Fruit fly (Drosophila melanogaster): ENCODE measurements around the gene Usp30.
A peak's percentile ranks its signal among the peaks of the same experiment; 100 is the strongest.

Gene Usp30

DNA sequence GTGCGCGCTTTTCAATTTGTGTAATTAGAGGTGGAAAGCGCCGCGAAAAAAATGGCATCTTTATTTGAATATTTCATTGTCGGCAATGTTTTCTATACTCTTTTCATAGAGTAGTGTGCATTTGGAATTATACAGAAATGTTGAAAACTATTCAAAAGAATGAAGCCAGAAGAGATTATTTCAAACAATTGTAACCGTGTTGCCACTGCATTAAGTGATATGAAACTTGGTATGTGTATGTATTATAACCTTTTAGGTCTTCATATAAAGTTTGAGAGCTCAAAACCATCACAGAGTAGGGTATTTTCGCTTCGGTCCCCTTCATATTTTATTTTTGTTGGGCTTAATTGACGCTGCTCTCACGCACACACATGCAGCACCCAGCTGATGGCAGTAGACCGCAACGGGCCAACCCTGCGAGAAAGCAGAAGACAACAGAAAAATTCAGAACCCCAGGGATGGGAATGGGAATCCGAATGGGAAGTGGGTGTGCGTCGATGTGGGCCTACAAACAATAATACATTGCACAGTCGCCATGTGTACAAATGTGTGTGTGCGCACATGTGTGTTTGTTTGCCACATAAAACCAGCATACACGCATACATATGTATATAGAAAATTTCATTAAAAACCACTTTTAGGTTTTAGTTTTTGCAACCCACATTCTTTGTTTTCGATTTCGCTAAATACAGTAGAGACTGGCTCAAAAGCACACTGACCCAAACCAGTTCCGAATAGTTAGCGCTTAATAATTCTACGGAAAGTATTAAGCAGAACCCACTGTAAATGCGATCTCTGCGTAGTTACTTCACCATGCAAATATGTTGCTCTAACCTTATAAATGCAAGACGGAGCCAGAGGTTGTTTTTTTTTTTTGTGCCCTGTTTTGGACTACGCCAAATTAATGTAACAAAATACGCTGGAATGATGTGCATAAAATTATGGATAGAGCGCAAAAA, 15.2 kb upstream of the Usp30 start:
- TF ChIP-seq HLH106 (tag; optimal IDR thresholded peaks at IDR 0.05) (peak; percentile 14), foxo (GFP tag; optimal IDR thresholded peaks at IDR 0.05) (peak in 1 of 2 experiments; percentile 20), woc (GFP tag; optimal IDR thresholded peaks at IDR 0.05) (peak; percentile 19), Abd-B (GFP tag; optimal IDR thresholded peaks at IDR 0.05) (no peak), fru (GFP tag; optimal IDR thresholded peaks at IDR 0.05) (peak; percentile 5), Hnf4 (GFP tag; optimal IDR thresholded peaks at IDR 0.05) (peak; percentile 7)

DNA sequence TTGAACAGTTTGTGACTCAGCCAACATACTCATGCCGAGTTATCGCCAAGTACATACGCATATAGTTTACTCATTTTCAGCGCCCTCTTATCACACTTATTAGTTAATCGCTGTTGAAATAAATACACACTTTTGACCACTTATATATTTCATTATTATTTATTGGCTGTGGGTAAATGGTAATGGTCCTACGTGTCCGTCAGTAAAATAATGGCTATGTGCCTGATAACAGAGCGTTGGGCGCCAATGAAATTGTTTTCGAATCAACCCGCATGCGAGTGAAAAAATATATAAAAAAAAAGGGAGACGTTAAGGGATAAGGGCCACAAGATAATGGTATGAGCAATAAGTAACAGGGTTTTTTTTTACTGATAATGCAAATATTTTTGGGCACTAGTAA, 13.6 kb upstream of the Usp30 start:
- no peak for TF ChIP-seq Rel (GFP tag; optimal IDR thresholded peaks at IDR 0.05)
- no peak for TF ChIP-seq Rel (tag; optimal IDR thresholded peaks at IDR 0.05)
- TF ChIP-seq Dif (GFP tag; optimal IDR thresholded peaks at IDR 0.05; ENCODE audit: partially characterized antibody): no peak
- TF ChIP-seq Hr83 (GFP tag; optimal IDR thresholded peaks at IDR 0.05; ENCODE audit: poor library complexity, severe bottlenecking): no peak
- TF ChIP-seq brk (GFP tag; optimal IDR thresholded peaks at IDR 0.05): no peak
- no peak for TF ChIP-seq pan (optimal IDR thresholded peaks at IDR 0.05)
- TF ChIP-seq Hnf4 (GFP tag; optimal IDR thresholded peaks at IDR 0.05): no peak
- TF ChIP-seq lola (GFP tag; optimal IDR thresholded peaks at IDR 0.05): no peak
- no peak for TF ChIP-seq dl (GFP tag; optimal IDR thresholded peaks at IDR 0.05; ENCODE audit: insufficient read depth in 1 of 2, partially characterized antibody in 2 of 2)
- no peak for TF ChIP-seq Abd-B (GFP tag; optimal IDR thresholded peaks at IDR 0.05)
- no peak for TF ChIP-seq h (GFP tag; optimal IDR thresholded peaks at IDR 0.05)
- TF ChIP-seq CG9705 (GFP tag; optimal IDR thresholded peaks at IDR 0.05): no peak
- TF ChIP-seq sage (GFP tag; optimal IDR thresholded peaks at IDR 0.05): no peak
- no peak for TF ChIP-seq tai (GFP tag; optimal IDR thresholded peaks at IDR 0.05)

DNA sequence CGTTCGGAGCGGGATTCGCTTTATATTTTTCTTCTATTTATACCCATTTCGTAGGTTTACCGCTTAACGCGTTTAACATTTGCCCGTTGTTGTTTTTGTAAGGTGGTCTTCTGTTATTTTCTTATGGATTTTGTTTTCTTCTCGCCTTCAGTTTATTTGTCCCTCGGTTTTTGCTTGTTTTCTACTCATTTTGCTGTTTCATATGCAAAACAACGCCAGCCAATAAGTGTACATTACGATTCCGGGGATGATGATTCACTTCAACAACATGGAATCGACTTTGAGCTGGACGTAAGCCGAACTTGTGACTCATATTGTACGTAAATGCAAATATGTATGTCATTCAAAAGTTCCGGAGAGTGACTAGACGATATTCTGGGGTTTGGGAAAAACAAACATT, 12.9 kb upstream of the Usp30 start:
- no peak for TF ChIP-seq Mio (GFP tag; optimal IDR thresholded peaks at IDR 0.05)
- no peak for TF ChIP-seq CG32264 (GFP tag; optimal IDR thresholded peaks at IDR 0.05)
- no peak for TF ChIP-seq fru (GFP tag; optimal IDR thresholded peaks at IDR 0.05)
- TF ChIP-seq HLH106 (tag; optimal IDR thresholded peaks at IDR 0.05): no peak
- no peak for TF ChIP-seq tai (GFP tag; optimal IDR thresholded peaks at IDR 0.05)
- TF ChIP-seq h (GFP tag; optimal IDR thresholded peaks at IDR 0.05): no peak
- TF ChIP-seq br (GFP tag; optimal IDR thresholded peaks at IDR 0.05): no peak
- TF ChIP-seq woc (GFP tag; optimal IDR thresholded peaks at IDR 0.05): no peak
- TF ChIP-seq usp (GFP tag; optimal IDR thresholded peaks at IDR 0.05): no peak
- no peak for TF ChIP-seq Rel (GFP tag; optimal IDR thresholded peaks at IDR 0.05)
- no peak for TF ChIP-seq Rel (tag; optimal IDR thresholded peaks at IDR 0.05)
- TF ChIP-seq Abd-B (GFP tag; optimal IDR thresholded peaks at IDR 0.05): no peak
- no peak for TF ChIP-seq pan (optimal IDR thresholded peaks at IDR 0.05)
- no peak for TF ChIP-seq Hr83 (GFP tag; optimal IDR thresholded peaks at IDR 0.05; ENCODE audit: poor library complexity, severe bottlenecking)

DNA sequence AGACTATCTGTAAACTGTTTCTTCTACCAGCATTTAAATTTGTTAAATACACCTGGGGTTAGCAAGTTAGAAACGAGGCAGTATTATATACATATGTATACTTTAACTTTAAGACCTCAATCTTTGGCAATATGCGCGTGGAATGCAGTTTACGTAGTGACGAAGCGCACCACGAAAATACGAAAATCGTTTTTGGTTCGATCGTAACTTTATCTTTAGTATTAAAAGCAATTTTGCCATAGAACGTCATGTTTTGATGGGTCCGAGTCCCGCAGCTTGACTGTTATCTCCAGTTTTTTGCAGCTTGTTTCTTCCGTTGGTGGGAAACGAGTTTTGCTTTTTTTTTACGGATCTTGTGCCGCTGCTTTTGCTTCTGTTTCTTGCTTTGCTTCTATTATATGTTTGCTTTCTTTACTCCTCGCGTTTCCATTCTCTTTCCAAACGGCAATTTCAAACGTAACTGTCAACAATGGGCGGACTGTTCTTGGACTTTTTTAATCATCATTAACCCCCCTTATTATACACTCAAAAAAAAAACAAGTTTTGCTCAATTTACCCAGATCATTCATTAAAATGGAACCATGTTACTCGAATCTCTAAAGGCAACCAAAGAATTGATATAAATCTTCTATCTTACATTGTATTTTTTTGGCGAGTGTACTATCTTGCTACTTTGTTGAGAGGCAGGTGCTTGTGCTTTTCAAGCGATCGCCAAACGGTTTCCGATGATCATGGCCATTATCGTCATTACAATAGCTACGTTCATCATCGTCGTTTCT, 12.3 kb upstream of the Usp30 start:
- TF ChIP-seq ey (GFP tag; optimal IDR thresholded peaks at IDR 0.05): peak; percentile 71
- TF ChIP-seq Hr78 (GFP tag; optimal IDR thresholded peaks at IDR 0.05): no peak
- no peak for TF ChIP-seq dmrt93B (GFP tag; optimal IDR thresholded peaks at IDR 0.05)
- TF ChIP-seq tai (GFP tag; optimal IDR thresholded peaks at IDR 0.05): peak; percentile 49
- TF ChIP-seq HLH106 (tag; optimal IDR thresholded peaks at IDR 0.05): peak; percentile 49
- TF ChIP-seq h (GFP tag; optimal IDR thresholded peaks at IDR 0.05): peak; percentile 85
- no peak for TF ChIP-seq dl (GFP tag; optimal IDR thresholded peaks at IDR 0.05; ENCODE audit: insufficient read depth in 1 of 2, partially characterized antibody in 2 of 2)
- TF ChIP-seq psq (GFP tag; optimal IDR thresholded peaks at IDR 0.05): peak; percentile 84
- no peak for TF ChIP-seq Hr83 (GFP tag; optimal IDR thresholded peaks at IDR 0.05; ENCODE audit: poor library complexity, severe bottlenecking)
- no peak for TF ChIP-seq Mio (GFP tag; optimal IDR thresholded peaks at IDR 0.05)
- peak; percentile 67 for TF ChIP-seq br (GFP tag; optimal IDR thresholded peaks at IDR 0.05)
- no peak for TF ChIP-seq Jra (GFP tag; optimal IDR thresholded peaks at IDR 0.05)
- TF ChIP-seq Rel (GFP tag; optimal IDR thresholded peaks at IDR 0.05): no peak
- TF ChIP-seq Rel (tag; optimal IDR thresholded peaks at IDR 0.05): no peak
- TF ChIP-seq CG32264 (GFP tag; optimal IDR thresholded peaks at IDR 0.05): peak; percentile 10
- no peak for TF ChIP-seq Vsx2 (GFP tag; optimal IDR thresholded peaks at IDR 0.05; ENCODE audit: partially characterized antibody)
- peak; percentile 8 for TF ChIP-seq CrebA (GFP tag; optimal IDR thresholded peaks at IDR 0.05; ENCODE audit: borderline replicate concordance)
- TF ChIP-seq pan (optimal IDR thresholded peaks at IDR 0.05): no peak
- no peak for TF ChIP-seq sv (GFP tag; optimal IDR thresholded peaks at IDR 0.05)
- no peak for TF ChIP-seq jim (GFP tag; optimal IDR thresholded peaks at IDR 0.05)
- peak; percentile 57 for TF ChIP-seq fru (GFP tag; optimal IDR thresholded peaks at IDR 0.05)
- TF ChIP-seq foxo (GFP tag; optimal IDR thresholded peaks at IDR 0.05): peak; percentile 63 to 71
- TF ChIP-seq Dif (GFP tag; optimal IDR thresholded peaks at IDR 0.05; ENCODE audit: partially characterized antibody): no peak
- no peak for TF ChIP-seq Abd-B (GFP tag; optimal IDR thresholded peaks at IDR 0.05)
- no peak for TF ChIP-seq usp (GFP tag; optimal IDR thresholded peaks at IDR 0.05)
- TF ChIP-seq Hnf4 (GFP tag; optimal IDR thresholded peaks at IDR 0.05): peak; percentile 58
- peak; percentile 59 for TF ChIP-seq woc (GFP tag; optimal IDR thresholded peaks at IDR 0.05)
- TF ChIP-seq CG9705 (GFP tag; optimal IDR thresholded peaks at IDR 0.05): peak; percentile 3
- TF ChIP-seq Myc (optimal IDR thresholded peaks at IDR 0.05): no peak
- no peak for TF ChIP-seq Dfd (GFP tag; optimal IDR thresholded peaks at IDR 0.05)
- TF ChIP-seq sage (GFP tag; optimal IDR thresholded peaks at IDR 0.05): no peak
- no peak for TF ChIP-seq N (GFP tag; optimal IDR thresholded peaks at IDR 0.05)
- no peak for TF ChIP-seq lola (GFP tag; optimal IDR thresholded peaks at IDR 0.05)
- TF ChIP-seq brk (GFP tag; optimal IDR thresholded peaks at IDR 0.05): peak; percentile 46
- peak; percentile 29 for TF ChIP-seq Sp1 (GFP tag; optimal IDR thresholded peaks at IDR 0.05)
